Worm (Caenorhabditis elegans): ENCODE data around the gene lpl-1.

DNA sequence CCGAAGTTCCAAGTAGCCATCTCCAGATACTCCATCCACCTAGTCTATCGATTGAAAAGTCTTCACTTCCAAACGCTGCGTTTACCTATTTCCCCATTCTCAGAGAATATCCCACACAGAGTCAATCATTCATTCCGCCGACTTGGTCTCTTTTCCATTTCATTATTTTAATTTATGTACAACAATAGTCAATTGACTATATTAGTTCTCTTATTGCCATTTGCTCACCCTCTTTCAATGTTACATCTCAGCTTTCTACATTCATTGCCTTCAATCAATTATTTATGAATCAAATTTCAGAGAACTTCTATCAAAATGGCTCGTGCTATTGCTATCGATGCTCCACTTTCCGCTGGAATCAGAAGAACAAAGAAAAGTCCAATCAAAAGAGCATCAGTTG, 14.8 kb upstream of the lpl-1 start, which contains the start of gene aly-1:
- no peak for TF ChIP-seq dmd-4 (tag; optimal IDR thresholded peaks at IDR 0.05)
- TF ChIP-seq ama-1 (optimal IDR thresholded peaks at IDR 0.05), result no peak
- no peak for TF ChIP-seq nhr-12 (tag; optimal IDR thresholded peaks at IDR 0.05)
- no peak for TF ChIP-seq ZK546.5 (tag; optimal IDR thresholded peaks at IDR 0.05)
- TF ChIP-seq C34F6.9 (tag; optimal IDR thresholded peaks at IDR 0.05), result no peak
- no peak for TF ChIP-seq egl-27 (tag; optimal IDR thresholded peaks at IDR 0.05)
- no peak for TF ChIP-seq lin-11 (tag; optimal IDR thresholded peaks at IDR 0.05)
- no peak for TF ChIP-seq mdl-1 (tag; optimal IDR thresholded peaks at IDR 0.05)
- no peak for TF ChIP-seq unc-39 (tag; optimal IDR thresholded peaks at IDR 0.05)
- TF ChIP-seq snpc-4 (tag; optimal IDR thresholded peaks at IDR 0.05), result no peak
- no peak for TF ChIP-seq skn-1 (tag; optimal IDR thresholded peaks at IDR 0.05)
- TF ChIP-seq unc-62 (GFP tag; optimal IDR thresholded peaks at IDR 0.05), result no peak
- no peak for TF ChIP-seq aly-2 (tag; optimal IDR thresholded peaks at IDR 0.05)
- TF ChIP-seq blmp-1 (tag; optimal IDR thresholded peaks at IDR 0.05; ENCODE audit: insufficient read depth), result no peak
